Worm (Caenorhabditis elegans) whole organism, L4 larva: Measurements from ENCODE around the gene psme-3.

ENCODE experiments used
- T26A8.4 ChIP-seq: fragments of 200-800 bp; sonication (Bioruptor generic); IDR thresholded peaks from 2 replicates; pipeline ENCODE4 v1.3.6; 2022; ENCODE audit warnings: missing genetic modification characterization, missing compliant biosample characterization
- ZK546.5 ChIP-seq, 2 experiments: sonication (generic microtip); optimal IDR thresholded peaks; 2 replicates each; lab custom pipeline; 2017; ENCODE audit warnings: missing biosample characterization in 2 of 2, missing genetic modification characterization in 2 of 2
- egl-27 ChIP-seq: sonication (generic microtip); optimal IDR thresholded peaks from 3 replicates; lab custom pipeline; 2017; ENCODE audit warnings: missing biosample characterization, missing genetic modification reagents, missing genetic modification characterization
- nhr-237 ChIP-seq: sonication (generic microtip); optimal IDR thresholded peaks from 2 replicates; lab custom pipeline; 2017; ENCODE audit warnings: missing biosample characterization, missing genetic modification characterization
- nhr-42 ChIP-seq: fragments of 200-800 bp; sonication (Bioruptor generic); IDR thresholded peaks from 2 replicates; pipeline ENCODE4 v1.3.6; 2022; ENCODE audit warnings: missing genetic modification characterization, missing compliant biosample characterization

DNA sequence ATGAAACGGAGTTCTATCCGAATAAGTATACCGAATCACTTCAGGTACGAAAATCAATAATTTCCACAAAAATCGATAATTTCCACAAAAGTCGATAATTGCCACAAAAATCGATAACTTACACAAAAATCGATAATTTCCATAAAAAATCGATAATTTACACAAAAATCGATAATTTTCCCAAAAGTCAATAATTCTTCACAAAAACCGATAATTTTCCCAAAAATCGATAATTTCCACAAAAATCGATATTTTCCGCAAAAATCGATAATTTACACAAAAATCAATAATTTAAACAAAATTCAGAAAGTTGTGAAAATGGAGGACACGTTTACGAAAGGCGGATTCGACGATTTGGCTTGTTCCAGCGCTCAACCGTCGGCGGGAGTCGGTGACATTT lies 46.9 kb downstream of the psme-3 start:
- no peak for TF ChIP-seq T26A8.4
- TF ChIP-seq nhr-42 (GFP tag; lab: Robert Waterston, UW), result no peak
- TF ChIP-seq nhr-237 (tag; lab: Kevin White, UChicago), result no peak
- no peak for TF ChIP-seq ZK546.5 (tag; optimal IDR thresholded peaks at IDR 0.05; lab: Kevin White, UChicago)
- TF ChIP-seq egl-27 (tag; lab: Kevin White, UChicago), result no peak
